Fruit fly (Drosophila melanogaster): ENCODE data around the gene CG13919.

DNA sequence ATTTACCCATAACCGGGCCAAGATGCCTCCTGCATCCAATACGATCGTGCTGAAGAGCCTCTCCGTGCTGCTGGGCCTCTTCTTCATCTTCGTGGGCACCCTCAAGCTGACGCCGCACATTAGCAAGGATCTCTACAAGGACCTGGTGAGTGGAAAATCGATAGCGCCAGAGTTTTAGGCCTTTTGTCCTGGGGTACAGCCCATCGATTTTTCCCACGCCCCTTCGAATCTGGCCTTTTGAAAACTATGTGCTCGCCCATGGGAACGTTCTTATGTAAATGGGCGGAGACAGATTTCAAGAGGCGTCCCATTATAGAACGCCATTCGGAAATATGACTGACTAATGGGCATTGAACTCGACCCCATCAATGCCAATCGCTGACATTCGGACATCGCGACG, 4.1 kb downstream of the CG13919 start:
- TF ChIP-seq pad (GFP tag; optimal IDR thresholded peaks at IDR 0.05) (no peak), CG1620 (GFP tag; optimal IDR thresholded peaks at IDR 0.05) (no peak), tj (GFP tag; optimal IDR thresholded peaks at IDR 0.05) (no peak), kay (GFP tag; ENCODE audit: borderline replicate concordance) (no peak), cnc (optimal IDR thresholded peaks at IDR 0.05) (no peak), CG11617 (GFP tag; optimal IDR thresholded peaks at IDR 0.05) (no peak), toe (GFP tag; optimal IDR thresholded peaks at IDR 0.05) (no peak)
